In genomic region chr3L:2734363-2735160, dm6 we compare ENCODE assay signal across 1 fruit fly cellular context.
TF ChIP-seq lines count a peak whose summit lies in the region.

No protein-coding gene starts in this region.

TF ChIP-seq in whole organism, embryonic, 481 proteins besides CTCF, POLR2A, EP300 and RAD21 (continued from another document):
- TF ChIP-seq CG9727 (GFP tag; optimal IDR thresholded peaks at IDR 0.05; lab: Kevin White, UChicago) (no peak), CG7987 (GFP tag; optimal IDR thresholded peaks at IDR 0.05; lab: Kevin White, UChicago) (no peak), Awh (GFP tag; IDR thresholded peaks at IDR 0.05; lab: Robert Waterston, UW) (no peak), az2 (GFP tag; optimal IDR thresholded peaks at IDR 0.05; lab: Kevin White, UChicago) (peak; percentile 21), dysf (GFP tag; IDR thresholded peaks at IDR 0.05; lab: Robert Waterston, UW) (peak; percentile 10; the same call in 1 of the 3 replicates), grau (tag; optimal IDR thresholded peaks at IDR 0.05; lab: Kevin White, UChicago) (no peak), sens-2 (GFP tag; IDR thresholded peaks at IDR 0.05; lab: Robert Waterston, UW) (no peak), CG8924 (tag; optimal IDR thresholded peaks at IDR 0.05; lab: Kevin White, UChicago) (no peak), gro (GFP tag; optimal IDR thresholded peaks at IDR 0.05; lab: Kevin White, UChicago) (no peak), ci (GFP tag; IDR thresholded peaks at IDR 0.05; lab: Robert Waterston, UW) (no peak), corto (GFP tag; optimal IDR thresholded peaks at IDR 0.05; lab: Kevin White, UChicago) (no peak), inv (GFP tag; IDR thresholded peaks at IDR 0.05; lab: Robert Waterston, UW; ENCODE audit: partially characterized antibody) (no peak), bigmax (GFP tag; optimal IDR thresholded peaks at IDR 0.05; lab: Kevin White, UChicago) (no peak), Dll (GFP tag; IDR thresholded peaks at IDR 0.05; lab: Robert Waterston, UW; ENCODE audit: partially characterized antibody) (no peak), Atf3 (GFP tag; optimal IDR thresholded peaks at IDR 0.05; lab: Kevin White, UChicago) (no peak), CG16813 (GFP tag; IDR thresholded peaks at IDR 0.05; lab: Robert Waterston, UW; ENCODE audit: partially characterized antibody) (no peak), TFAM (GFP tag; optimal IDR thresholded peaks at IDR 0.05; lab: Kevin White, UChicago) (no peak), Sin3A (optimal IDR thresholded peaks at IDR 0.05; lab: Kevin White, UChicago) (no peak), emc (GFP tag; optimal IDR thresholded peaks at IDR 0.05; lab: Kevin White, UChicago) (no peak), ato (GFP tag; IDR thresholded peaks at IDR 0.05; lab: Robert Waterston, UW; ENCODE audit: partially characterized antibody) (no peak), Ets65A (GFP tag; lab: Kevin White, UChicago) (no peak), Fer1 (GFP tag; optimal IDR thresholded peaks at IDR 0.05; lab: Kevin White, UChicago) (peak; percentile 10), ac (GFP tag; optimal IDR thresholded peaks at IDR 0.05; lab: Kevin White, UChicago) (no peak), CG8290 (GFP tag; optimal IDR thresholded peaks at IDR 0.05; lab: Kevin White, UChicago) (no peak), CG8290 (tag; optimal IDR thresholded peaks at IDR 0.05; lab: Kevin White, UChicago) (no peak), CG16815 (GFP tag; optimal IDR thresholded peaks at IDR 0.05; lab: Kevin White, UChicago) (no peak), wor (GFP tag; IDR thresholded peaks at IDR 0.05; lab: Robert Waterston, UW) (no peak), Neu2 (GFP tag; optimal IDR thresholded peaks at IDR 0.05; lab: Kevin White, UChicago; ENCODE audit: borderline replicate concordance) (no peak), nau (GFP tag; optimal IDR thresholded peaks at IDR 0.05; lab: Kevin White, UChicago) (no peak), CG34376 (GFP tag; optimal IDR thresholded peaks at IDR 0.05; lab: Kevin White, UChicago) (no peak), CG11696 (GFP tag; IDR thresholded peaks at IDR 0.05; lab: Robert Waterston, UW) (no peak), CG13296 (GFP tag; optimal IDR thresholded peaks at IDR 0.05; lab: Kevin White, UChicago) (no peak), exex (tag; optimal IDR thresholded peaks at IDR 0.05; lab: Kevin White, UChicago) (peak; percentile 81), psq (GFP tag; optimal IDR thresholded peaks at IDR 0.05; lab: Kevin White, UChicago) (no peak), gem (tag; optimal IDR thresholded peaks at IDR 0.05; lab: Kevin White, UChicago) (peak; percentile 17), Atf-2 (GFP tag; optimal IDR thresholded peaks at IDR 0.05; lab: Kevin White, UChicago) (no peak), kay (GFP tag; optimal IDR thresholded peaks at IDR 0.05; lab: Kevin White, UChicago) (no peak), Elba2 (GFP tag; optimal IDR thresholded peaks at IDR 0.05; lab: Kevin White, UChicago) (no peak), sob (GFP tag; IDR thresholded peaks at IDR 0.05; lab: Robert Waterston, UW) (no peak), CG2199 (GFP tag; IDR thresholded peaks at IDR 0.05; lab: Robert Waterston, UW) (no peak), CG1792 (GFP tag; optimal IDR thresholded peaks at IDR 0.05; lab: Kevin White, UChicago) (no peak), Bteb2 (GFP tag; optimal IDR thresholded peaks at IDR 0.05; lab: Kevin White, UChicago) (no peak), Sry-β (GFP tag; optimal IDR thresholded peaks at IDR 0.05; lab: Kevin White, UChicago) (no peak), CG8478 (optimal IDR thresholded peaks at IDR 0.05; lab: Kevin White, UChicago) (no peak), gsb (GFP tag; IDR thresholded peaks at IDR 0.05; lab: Robert Waterston, UW) (no peak), CG42726 (GFP tag; IDR thresholded peaks at IDR 0.05; lab: Robert Waterston, UW; ENCODE audit: partially characterized antibody) (no peak)
